Fruit fly (Drosophila melanogaster) whole organism, embryonic: ENCODE measurements around the gene CG42553.

Source experiments
- Atf-2 ChIP-seq: fragments of 200-800 bp; sonication (Bioruptor generic); optimal IDR thresholded peaks from 2 replicates; lab custom pipeline; 2016; ENCODE audit warnings: missing biosample characterization, missing genetic modification characterization
- CG10366 ChIP-seq: fragments of 200-800 bp; sonication (Bioruptor generic); IDR thresholded peaks from 2 replicates; pipeline ENCODE4 v1.3.6; 2022; ENCODE audit warnings: missing biosample characterization, missing genetic modification characterization
- CG11093 ChIP-seq: fragments of 200-800 bp; sonication (Bioruptor generic); IDR thresholded peaks from 3 replicates; pipeline ENCODE4 v1.3.6; 2022; ENCODE audit warnings: missing biosample characterization, missing genetic modification characterization
- CG11247 ChIP-seq: fragments of 200-800 bp; sonication (Bioruptor generic); IDR thresholded peaks from 2 replicates; pipeline ENCODE4 v1.3.6; 2022; ENCODE audit warnings: missing biosample characterization, missing genetic modification characterization
- CG11504 ChIP-seq: fragments of 200-800 bp; sonication (Bioruptor generic); optimal IDR thresholded peaks from 3 replicates; lab custom pipeline; 2019; ENCODE audit warnings: missing biosample characterization, mild to moderate bottlenecking, missing genetic modification characterization, moderate library complexity
- CG12236 ChIP-seq: fragments of 200-800 bp; sonication (Bioruptor generic); optimal IDR thresholded peaks from 2 replicates; lab custom pipeline; 2016; ENCODE audit warnings: missing biosample characterization, missing genetic modification characterization
- CG12659 ChIP-seq: fragments of 200-800 bp; sonication (Bioruptor generic); optimal IDR thresholded peaks from 3 replicates; lab custom pipeline; 2017; ENCODE audit warnings: mild to moderate bottlenecking, missing biosample characterization, missing genetic modification reagents, missing genetic modification characterization
- CG13894 ChIP-seq: fragments of 200-800 bp; sonication (Bioruptor generic); optimal IDR thresholded peaks from 3 replicates; lab custom pipeline; 2018; ENCODE audit warnings: missing biosample characterization, mild to moderate bottlenecking, missing genetic modification characterization, moderate library complexity
- CG15601 ChIP-seq: fragments of 200-800 bp; sonication (Bioruptor generic); optimal IDR thresholded peaks from 3 replicates; lab custom pipeline; 2019; ENCODE audit warnings: missing biosample characterization, mild to moderate bottlenecking, missing genetic modification characterization, moderate library complexity
- CG3163 ChIP-seq: fragments of 200-800 bp; sonication (Bioruptor generic); optimal IDR thresholded peaks from 3 replicates; lab custom pipeline; 2016; ENCODE audit warnings: missing biosample characterization, missing genetic modification characterization
- CG4360 ChIP-seq: fragments of 200-800 bp; sonication (Bioruptor generic); IDR thresholded peaks from 2 replicates; pipeline ENCODE4 v1.3.6; 2022; ENCODE audit warnings: missing biosample characterization, missing genetic modification characterization
- CG4424 ChIP-seq: fragments of 200-800 bp; sonication (Bioruptor generic); optimal IDR thresholded peaks from 3 replicates; lab custom pipeline; 2016; ENCODE audit warnings: missing biosample characterization, missing genetic modification characterization
- CG6791 ChIP-seq: fragments of 200-800 bp; sonication (Bioruptor generic); IDR thresholded peaks from 3 replicates; pipeline ENCODE4 v1.3.6; 2022; ENCODE audit warnings: missing biosample characterization, missing genetic modification characterization; ENCODE audit not compliant: partially characterized antibody
- CG6813 ChIP-seq: fragments of 200-800 bp; sonication (Bioruptor generic); optimal IDR thresholded peaks from 2 replicates; lab custom pipeline; 2017; ENCODE audit warnings: missing biosample characterization, missing genetic modification characterization, mild to moderate bottlenecking, moderate library complexity, missing genetic modification reagents
- CG8924 ChIP-seq: fragments of 200-800 bp; optimal IDR thresholded peaks from 3 replicates; lab custom pipeline; 2019; ENCODE audit warnings: missing biosample characterization, mild to moderate bottlenecking, missing genetic modification characterization, moderate library complexity
- CG9727 ChIP-seq: fragments of 200-800 bp; sonication (Bioruptor generic); optimal IDR thresholded peaks from 3 replicates; lab custom pipeline; 2017; ENCODE audit warnings: missing biosample characterization, mild to moderate bottlenecking, missing genetic modification characterization
- D19B ChIP-seq: fragments of 200-800 bp; sonication (Bioruptor generic); optimal IDR thresholded peaks from 2 replicates; lab custom pipeline; 2017; ENCODE audit warnings: missing biosample characterization, mild to moderate bottlenecking, missing genetic modification characterization
- Dip3 ChIP-seq: fragments of 200-800 bp; sonication (Bioruptor generic); optimal IDR thresholded peaks from 3 replicates; lab custom pipeline; 2016; ENCODE audit warnings: missing biosample characterization, missing genetic modification characterization
- Dref ChIP-seq: fragments of 200-800 bp; sonication (Bioruptor generic); IDR thresholded peaks from 2 replicates; pipeline ENCODE4 v1.3.6; 2022; ENCODE audit warnings: missing biosample characterization, missing genetic modification characterization
- E2f1 ChIP-seq: fragments of 200-800 bp; sonication (Bioruptor generic); IDR thresholded peaks from 2 replicates; pipeline ENCODE4 v1.3.6; 2022; ENCODE audit warnings: missing biosample characterization, missing genetic modification characterization
- Ets97D ChIP-seq: fragments of 200-800 bp; sonication (Bioruptor generic); optimal IDR thresholded peaks from 3 replicates; lab custom pipeline; 2016; ENCODE audit warnings: missing biosample characterization, missing genetic modification characterization
- Gsc ChIP-seq: fragments of 200-800 bp; sonication (Bioruptor generic); IDR thresholded peaks from 2 replicates; pipeline ENCODE4 v1.3.6; 2022; ENCODE audit warnings: missing biosample characterization, missing genetic modification characterization
- Hr78 ChIP-seq, 2 experiments: fragments of 200-800 bp in 1 of 2; fragments of >200 bp in 1 of 2; sonication (Bioruptor generic) in 1 of 2; optimal IDR thresholded peaks; 2 replicates each; lab custom pipeline; 2017 to 2019; ENCODE audit warnings: missing biosample characterization in 2 of 2, missing genetic modification characterization in 2 of 2, mild to moderate bottlenecking in 1 of 2, moderate library complexity in 1 of 2
- Mrtf ChIP-seq: fragments of 200-800 bp; sonication (Bioruptor generic); IDR thresholded peaks from 3 replicates; pipeline ENCODE4 v1.3.6; 2022; ENCODE audit warnings: missing biosample characterization, missing genetic modification characterization
- Myb ChIP-seq: fragments of 200-800 bp; sonication (Bioruptor generic); optimal IDR thresholded peaks from 2 replicates; lab custom pipeline; 2016; ENCODE audit warnings: missing biosample characterization, missing genetic modification characterization
- Opbp ChIP-seq: fragments of 200-800 bp; sonication (Bioruptor generic); IDR thresholded peaks from 3 replicates; pipeline ENCODE4 v1.3.6; 2022; ENCODE audit warnings: missing biosample characterization, missing genetic modification characterization; ENCODE audit not compliant: partially characterized antibody
- Xrp1 ChIP-seq: fragments of 200-800 bp; sonication (Bioruptor generic); IDR thresholded peaks from 2 replicates; pipeline ENCODE4 v1.3.6; 2022; ENCODE audit warnings: missing biosample characterization, missing genetic modification characterization
- aop ChIP-seq: fragments of 200-800 bp; sonication (Bioruptor generic); IDR thresholded peaks from 2 replicates; pipeline ENCODE4 v1.3.6; 2022; ENCODE audit warnings: missing biosample characterization, missing genetic modification characterization
- ash1 ChIP-seq: fragments of 200-800 bp; sonication (Bioruptor generic); optimal IDR thresholded peaks from 2 replicates; lab custom pipeline; 2018; ENCODE audit warnings: missing biosample characterization, mild to moderate bottlenecking, missing genetic modification characterization
- ato ChIP-seq: fragments of 200-800 bp; sonication (Bioruptor generic); IDR thresholded peaks from 2 replicates; pipeline ENCODE4 v1.3.6; 2022; ENCODE audit warnings: missing biosample characterization, missing genetic modification characterization; ENCODE audit not compliant: partially characterized antibody
- cg ChIP-seq: fragments of 200-800 bp; sonication (Bioruptor generic); optimal IDR thresholded peaks from 3 replicates; lab custom pipeline; 2019; ENCODE audit warnings: missing biosample characterization, mild to moderate bottlenecking, missing genetic modification characterization, moderate library complexity
- chif ChIP-seq, 2 experiments: fragments of 200-800 bp; sonication (Bioruptor generic); optimal IDR thresholded peaks; 3 replicates each; lab custom pipeline; 2016; ENCODE audit warnings: missing biosample characterization in 2 of 2, missing genetic modification characterization in 2 of 2
- gsb ChIP-seq: fragments of 200-800 bp; sonication (Bioruptor generic); IDR thresholded peaks from 2 replicates; pipeline ENCODE4 v1.3.6; 2022; ENCODE audit warnings: missing biosample characterization, missing genetic modification characterization
- hb ChIP-seq: fragments of 200-800 bp; sonication (Bioruptor generic); IDR thresholded peaks from 3 replicates; pipeline ENCODE4 v1.3.6; 2022; ENCODE audit warnings: missing biosample characterization, missing genetic modification characterization; ENCODE audit not compliant: partially characterized antibody
- hkb ChIP-seq, 2 experiments: fragments of 200-800 bp in 1 of 2; fragments of >200 bp in 1 of 2; sonication (Bioruptor generic) in 1 of 2; IDR thresholded peaks in 1 of 2; optimal IDR thresholded peaks in 1 of 2; 2 replicates each; pipeline versions ENCODE4 v1.3.6 to Lab custom; 2017 to 2022; ENCODE audit warnings: missing biosample characterization in 1 of 2, missing genetic modification characterization in 1 of 2
- ken ChIP-seq: fragments of 200-800 bp; sonication (Bioruptor generic); IDR thresholded peaks from 3 replicates; pipeline ENCODE4 v1.3.6; 2022; ENCODE audit warnings: missing biosample characterization, missing genetic modification characterization
- maf-S ChIP-seq: fragments of 200-800 bp; sonication (Bioruptor generic); optimal IDR thresholded peaks from 2 replicates; lab custom pipeline; 2016; ENCODE audit warnings: missing biosample characterization, missing genetic modification characterization
- odd ChIP-seq: fragments of 200-800 bp; sonication (Bioruptor generic); optimal IDR thresholded peaks from 2 replicates; lab custom pipeline; 2017; ENCODE audit warnings: missing biosample characterization, mild to moderate bottlenecking, missing genetic modification characterization
- pan ChIP-seq, 4 experiments: fragments of >200 bp in 3 of 4; fragments of 200-800 bp in 1 of 4; sonication (Bioruptor generic) in 1 of 4; optimal IDR thresholded peaks in 3 of 4; IDR thresholded peaks in 1 of 4; 2 replicates each; pipeline versions ENCODE4 v1.3.6 to Lab custom; 2017 to 2022; ENCODE audit warnings: missing biosample characterization in 2 of 4, missing genetic modification characterization in 2 of 4, mixed read lengths in 1 of 4
- phol ChIP-seq: fragments of 200-800 bp; sonication (Bioruptor generic); optimal IDR thresholded peaks from 3 replicates; lab custom pipeline; 2018; ENCODE audit warnings: missing biosample characterization, mild to moderate bottlenecking, missing genetic modification characterization, moderate library complexity
- psq ChIP-seq: fragments of 200-800 bp; sonication (Bioruptor generic); optimal IDR thresholded peaks from 2 replicates; lab custom pipeline; 2017; ENCODE audit warnings: missing biosample characterization, missing genetic modification characterization
- sd ChIP-seq: fragments of 200-800 bp; sonication (Bioruptor generic); optimal IDR thresholded peaks from 3 replicates; lab custom pipeline; 2018; ENCODE audit warnings: missing biosample characterization, mild to moderate bottlenecking, missing genetic modification characterization, moderate library complexity
- sna ChIP-seq: fragments of 200-800 bp; sonication (Bioruptor generic); IDR thresholded peaks from 2 replicates; pipeline ENCODE4 v1.3.6; 2022; ENCODE audit warnings: missing biosample characterization, missing genetic modification characterization; ENCODE audit not compliant: partially characterized antibody
- sqz ChIP-seq: fragments of 200-800 bp; sonication (Bioruptor generic); optimal IDR thresholded peaks from 3 replicates; lab custom pipeline; 2018; ENCODE audit warnings: missing biosample characterization, mild to moderate bottlenecking, missing genetic modification characterization
- sug ChIP-seq: fragments of 200-800 bp; optimal IDR thresholded peaks from 2 replicates; lab custom pipeline; 2019; ENCODE audit warnings: missing biosample characterization, mild to moderate bottlenecking, missing genetic modification characterization, moderate library complexity
- tx ChIP-seq: fragments of 200-800 bp; sonication (Bioruptor generic); optimal IDR thresholded peaks from 2 replicates; lab custom pipeline; 2016; ENCODE audit warnings: missing biosample characterization, missing genetic modification characterization
- usp ChIP-seq: fragments of >200 bp; optimal IDR thresholded peaks from 2 replicates; lab custom pipeline; 2017; ENCODE audit warnings: missing biosample characterization, missing genetic modification characterization
- vvl ChIP-seq: fragments of 200-800 bp; sonication (Bioruptor generic); IDR thresholded peaks from 2 replicates; pipeline ENCODE4 v1.3.6; 2022; ENCODE audit warnings: missing biosample characterization, missing genetic modification characterization

CG42553 gene

dm6 chr3L:821951-822350 lies 11.9 kb upstream of the CG42553 start (continued):
- no peak for TF ChIP-seq cg (GFP tag; lab: Kevin White, UChicago)
- peak; percentile 30 for TF ChIP-seq D19B (GFP tag; lab: Kevin White, UChicago)
- peak; percentile 87 for TF ChIP-seq CG11504
- TF ChIP-seq CG12659 (GFP tag; lab: Kevin White, UChicago): peak; percentile 40
- peak; percentile 61 for TF ChIP-seq CG15601 (tag; lab: Kevin White, UChicago)
- no peak for TF ChIP-seq psq (GFP tag; lab: Kevin White, UChicago)
- peak; percentile 82 for TF ChIP-seq Xrp1 (GFP tag; lab: Robert Waterston, UW)
- TF ChIP-seq Ets97D: no peak
- no peak for TF ChIP-seq hb (GFP tag; lab: Robert Waterston, UW)
- peak; percentile 68 for TF ChIP-seq E2f1 (GFP tag; lab: Robert Waterston, UW)
- no peak for TF ChIP-seq ato (GFP tag; lab: Robert Waterston, UW)
- peak; percentile 38; the same call in 1 of the 2 replicates for TF ChIP-seq CG11247 (GFP tag; lab: Robert Waterston, UW)
- TF ChIP-seq ken (GFP tag; lab: Robert Waterston, UW): peak; percentile 73; the same call in 2 of the 3 replicates
- no peak for TF ChIP-seq Dref (GFP tag; lab: Robert Waterston, UW)
- peak; percentile 14 for TF ChIP-seq tx (GFP tag; lab: Kevin White, UChicago)
- TF ChIP-seq usp (GFP tag; lab: Kevin White, UChicago): no peak
- peak; percentile 41; the same call in 1 of the 2 replicates for TF ChIP-seq gsb (GFP tag; lab: Robert Waterston, UW)
- peak; percentile 89 for TF ChIP-seq vvl (GFP tag; lab: Robert Waterston, UW)
- TF ChIP-seq maf-S: no peak
- no peak for TF ChIP-seq hkb (optimal IDR thresholded peaks at IDR 0.05; lab: Kevin White, UChicago)
- peak; percentile 87 for TF ChIP-seq hkb (GFP tag; IDR thresholded peaks at IDR 0.05; lab: Robert Waterston, UW)
- no peak for TF ChIP-seq Dip3
- TF ChIP-seq CG6813 (GFP tag; lab: Kevin White, UChicago): peak; percentile 67
- peak; percentile 72 for TF ChIP-seq aop
- TF ChIP-seq CG6791 (GFP tag; lab: Robert Waterston, UW): no peak
- no peak; the same call in 2 of the 3 replicates for TF ChIP-seq CG11093 (GFP tag; lab: Robert Waterston, UW)
- TF ChIP-seq CG12236 (GFP tag; lab: Kevin White, UChicago): no peak
- TF ChIP-seq CG13894 (tag; lab: Kevin White, UChicago): no peak
- TF ChIP-seq CG4360 (GFP tag; lab: Robert Waterston, UW): peak; percentile 58
- peak in 1 of 2 experiments; percentile 60 for TF ChIP-seq Hr78 (GFP tag; optimal IDR thresholded peaks at IDR 0.05; lab: Kevin White, UChicago)
- TF ChIP-seq CG3163: no peak
- TF ChIP-seq CG10366: peak; percentile 33
- TF ChIP-seq Gsc (GFP tag; lab: Robert Waterston, UW): 0 out of 2 replicates have a peak, but pooled peaks have one; percentile 39
- peak; percentile 79 for TF ChIP-seq CG4424 (GFP tag; lab: Kevin White, UChicago)
- peak; percentile 84 for TF ChIP-seq phol (tag; lab: Kevin White, UChicago)
- no peak for TF ChIP-seq sqz (GFP tag; lab: Kevin White, UChicago)
- peak; percentile 53 for TF ChIP-seq CG9727 (GFP tag; lab: Kevin White, UChicago)
- TF ChIP-seq odd (GFP tag; lab: Kevin White, UChicago): peak; percentile 31
- TF ChIP-seq Mrtf (GFP tag; lab: Robert Waterston, UW): peak; percentile 51; the same call in 2 of the 3 replicates
- no peak for TF ChIP-seq Opbp (GFP tag; lab: Robert Waterston, UW)
- TF ChIP-seq chif (GFP tag; optimal IDR thresholded peaks at IDR 0.05; lab: Kevin White, UChicago): peak; percentile 8 to 42
- no peak for TF ChIP-seq sd
- TF ChIP-seq ash1 (GFP tag; lab: Kevin White, UChicago): no peak
- TF ChIP-seq Atf-2 (GFP tag; lab: Kevin White, UChicago): no peak
- no peak for TF ChIP-seq Myb (GFP tag; lab: Kevin White, UChicago)
- no peak for TF ChIP-seq sna (GFP tag; lab: Robert Waterston, UW)
- TF ChIP-seq pan (optimal IDR thresholded peaks at IDR 0.05; lab: Kevin White, UChicago): no peak
- peak in 1 of 2 experiments; percentile 70 for TF ChIP-seq pan (GFP tag; optimal IDR thresholded peaks at IDR 0.05 in 1 of 2, IDR thresholded peaks at IDR 0.05 in 1 of 2)
- peak; percentile 68 for TF ChIP-seq CG8924 (tag; lab: Kevin White, UChicago)
- no peak for TF ChIP-seq sug (tag; lab: Kevin White, UChicago)
